Fruit fly (Drosophila melanogaster): ENCODE results near the gene Pli.

The Pli gene

dm6 chr3R:23910260-23910887 is 20.5 kb upstream of the Pli start (continued):
- TF ChIP-seq CG4328 (GFP tag; optimal IDR thresholded peaks at IDR 0.05) = no peak
- no peak for TF ChIP-seq Atf6 (GFP tag; IDR thresholded peaks at IDR 0.05)
- peak; percentile 20 for TF ChIP-seq sens (GFP tag)
- TF ChIP-seq vvl (GFP tag; IDR thresholded peaks at IDR 0.05) = no peak
- no peak for TF ChIP-seq esg (GFP tag; conservative IDR thresholded peaks at IDR 0.05)
- TF ChIP-seq pzg (GFP tag; optimal IDR thresholded peaks at IDR 0.05) = no peak
- no peak for TF ChIP-seq so (GFP tag; IDR thresholded peaks at IDR 0.05)
- no peak for TF ChIP-seq tio (GFP tag; optimal IDR thresholded peaks at IDR 0.05)
- TF ChIP-seq CG4730 (GFP tag; IDR thresholded peaks at IDR 0.05) = no peak
- TF ChIP-seq CG7556 (GFP tag; optimal IDR thresholded peaks at IDR 0.05) = no peak
- TF ChIP-seq CG12236 (GFP tag; optimal IDR thresholded peaks at IDR 0.05) = no peak
- 0 out of 3 replicates have a peak, but pooled peaks have one; percentile 21 for TF ChIP-seq ken (GFP tag; IDR thresholded peaks at IDR 0.05)
- TF ChIP-seq CG34422 (GFP tag; IDR thresholded peaks at IDR 0.05) = no peak
- no peak for TF ChIP-seq CG15514 (GFP tag; optimal IDR thresholded peaks at IDR 0.05)
- TF ChIP-seq BtbVII (GFP tag; optimal IDR thresholded peaks at IDR 0.05) = no peak
- TF ChIP-seq CG7372 (GFP tag; IDR thresholded peaks at IDR 0.05) = peak; percentile 95
- no peak for TF ChIP-seq CG6813 (GFP tag; optimal IDR thresholded peaks at IDR 0.05)
- no peak for TF ChIP-seq CG17912 (GFP tag; optimal IDR thresholded peaks at IDR 0.05)
- TF ChIP-seq bowl (GFP tag; IDR thresholded peaks at IDR 0.05) = no peak
- TF ChIP-seq Poxn (GFP tag; IDR thresholded peaks at IDR 0.05) = no peak
- TF ChIP-seq cwo (GFP tag; optimal IDR thresholded peaks at IDR 0.05) = no peak
- TF ChIP-seq dati (GFP tag; IDR thresholded peaks at IDR 0.05) = no peak
- no peak for TF ChIP-seq CG6689 (GFP tag; IDR thresholded peaks at IDR 0.05)
- TF ChIP-seq Bdp1 (GFP tag; optimal IDR thresholded peaks at IDR 0.05) = no peak
- TF ChIP-seq Mrtf (GFP tag; IDR thresholded peaks at IDR 0.05) = no peak
- no peak for TF ChIP-seq Gsc (GFP tag; IDR thresholded peaks at IDR 0.05)

DNA sequence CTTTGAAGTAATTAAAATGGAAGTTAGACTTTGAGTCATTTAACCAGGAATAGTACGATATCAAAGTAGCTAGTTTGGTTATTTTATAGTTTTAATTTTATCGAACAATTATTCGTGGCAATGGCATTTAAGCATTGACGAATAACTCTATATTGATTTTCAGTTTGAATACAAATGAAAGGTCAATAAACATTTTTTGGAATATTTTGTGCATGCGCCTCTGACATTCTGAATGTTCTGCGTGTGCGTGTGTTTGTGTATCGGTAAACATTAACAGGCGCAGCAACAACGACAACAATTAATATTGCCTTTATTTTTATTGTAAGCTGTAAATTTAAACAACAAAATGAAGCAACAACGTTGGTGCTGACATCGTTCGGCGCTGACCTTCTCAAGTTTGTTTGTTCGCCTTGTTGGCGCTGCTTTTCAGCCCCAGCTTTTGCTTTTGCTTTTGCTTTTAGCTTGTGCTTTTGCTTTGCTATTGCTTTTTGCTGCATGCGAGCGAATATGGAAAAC is 19.6 kb upstream of the Pli start:
- peak; percentile 58 for TF ChIP-seq CG12769 (tag; optimal IDR thresholded peaks at IDR 0.05)
- TF ChIP-seq CG1603 (tag; optimal IDR thresholded peaks at IDR 0.05) = peak; percentile 29
- TF ChIP-seq CG13894 (tag; optimal IDR thresholded peaks at IDR 0.05) = no peak
- peak; percentile 48 for TF ChIP-seq CG11398 (GFP tag; optimal IDR thresholded peaks at IDR 0.05)
- TF ChIP-seq p53 (GFP tag; optimal IDR thresholded peaks at IDR 0.05) = no peak
- peak; percentile 39 for TF ChIP-seq CG17385 (GFP tag; optimal IDR thresholded peaks at IDR 0.05)
- no peak for TF ChIP-seq Spps (tag; optimal IDR thresholded peaks at IDR 0.05)
- no peak for TF ChIP-seq her (GFP tag; optimal IDR thresholded peaks at IDR 0.05)
- no peak for TF ChIP-seq NFAT (GFP tag; IDR thresholded peaks at IDR 0.05)
- TF ChIP-seq Sox100B (GFP tag; optimal IDR thresholded peaks at IDR 0.05) = peak; percentile 80
- peak; percentile 49 for TF ChIP-seq CG12219 (GFP tag; optimal IDR thresholded peaks at IDR 0.05)
- TF ChIP-seq otp (GFP tag; IDR thresholded peaks at IDR 0.05) = 0 out of 3 replicates have a peak, but pooled peaks have one; percentile 13
- peak; percentile 69 for TF ChIP-seq Med (GFP tag)
- TF ChIP-seq CG6254 (GFP tag; optimal IDR thresholded peaks at IDR 0.05) = peak; percentile 1
- no peak for TF ChIP-seq Bdp1 (GFP tag; optimal IDR thresholded peaks at IDR 0.05)
- no peak for TF ChIP-seq jumu (GFP tag; optimal IDR thresholded peaks at IDR 0.05)
- TF ChIP-seq CG4820 (GFP tag; optimal IDR thresholded peaks at IDR 0.05) = peak; percentile 25
- TF ChIP-seq CG7556 (GFP tag; optimal IDR thresholded peaks at IDR 0.05) = peak; percentile 50
- TF ChIP-seq CG10543 (GFP tag; optimal IDR thresholded peaks at IDR 0.05) = peak; percentile 60
- TF ChIP-seq slou (GFP tag; optimal IDR thresholded peaks at IDR 0.05) = no peak
- peak; percentile 10 for TF ChIP-seq CG2116 (GFP tag; optimal IDR thresholded peaks at IDR 0.05)
- peak; percentile 49 for TF ChIP-seq CG12659 (GFP tag; optimal IDR thresholded peaks at IDR 0.05)
- peak; percentile 6 for TF ChIP-seq CG10431 (GFP tag; optimal IDR thresholded peaks at IDR 0.05)
- peak; percentile 33 for TF ChIP-seq Fer3 (tag; optimal IDR thresholded peaks at IDR 0.05)
- TF ChIP-seq ranshi (GFP tag; IDR thresholded peaks at IDR 0.05) = peak; percentile 31; the same call in 1 of the 2 replicates
- peak; percentile 19 for TF ChIP-seq eyg (GFP tag; optimal IDR thresholded peaks at IDR 0.05)
- no peak for TF ChIP-seq zfh1 (GFP tag; IDR thresholded peaks at IDR 0.05)

Measured in whole organism, embryonic.